Fruit fly (Drosophila melanogaster) whole organism: ENCODE results near the gene CG14220.

Source experiments
- CG8478 ChIP-seq: fragments of >200 bp; optimal IDR thresholded peaks from 2 replicates; lab custom pipeline; 2018; ENCODE audit warnings: inconsistent platforms
- Dll ChIP-seq: fragments of >200 bp; optimal IDR thresholded peaks from 2 replicates; lab custom pipeline; 2017
- EcR ChIP-seq, 2 experiments: fragments of >200 bp; optimal IDR thresholded peaks; 2 replicates each; lab custom pipeline; 2017; ENCODE audit warnings: missing biosample characterization in 2 of 2, missing genetic modification characterization in 2 of 2, missing genetic modification reagents in 2 of 2
- pan ChIP-seq: fragments of >200 bp; optimal IDR thresholded peaks from 2 replicates; lab custom pipeline; 2017
- psq ChIP-seq: fragments of >200 bp; optimal IDR thresholded peaks from 2 replicates; lab custom pipeline; 2017
- usp ChIP-seq: fragments of >200 bp; optimal IDR thresholded peaks from 2 replicates; lab custom pipeline; 2017; ENCODE audit warnings: missing biosample characterization, missing genetic modification characterization, mixed read lengths

CG14220 gene

DNA sequence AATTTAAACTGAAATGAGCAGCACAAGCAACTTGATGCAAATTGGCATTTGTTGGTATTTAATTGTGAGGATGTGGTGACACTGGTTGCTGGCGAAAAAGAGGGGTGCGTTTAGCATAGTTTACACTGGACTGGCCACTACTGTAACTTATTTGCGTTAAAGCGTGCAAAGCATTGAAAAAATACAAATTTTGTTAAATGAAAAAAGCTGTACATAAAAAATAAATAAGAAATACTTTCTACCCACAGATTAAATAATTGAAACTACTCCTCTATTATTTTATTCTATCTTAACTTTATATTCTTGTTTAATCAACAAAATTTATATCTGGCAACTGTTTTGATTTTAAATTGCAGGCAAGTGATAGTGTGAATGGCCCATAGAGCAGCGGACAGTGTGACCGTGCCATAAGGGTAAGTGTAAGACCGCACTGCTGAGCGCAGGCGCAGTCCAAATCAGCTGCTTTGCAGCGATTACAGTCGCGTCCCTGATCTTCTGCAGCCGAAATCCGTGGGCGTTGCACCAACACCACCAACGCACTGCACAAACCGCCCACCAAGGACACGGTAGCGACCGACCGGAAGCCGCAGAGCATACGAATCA is 35.8 kb downstream of the CG14220 start, which contains the start of the genes Grip84 and car:
Gene Grip84, minus strand, starts transcription at position 51 of the 603 bp plus-strand sequence.
Gene car, plus strand, starts transcription at position 306 of the 603 bp plus-strand sequence.
- TF ChIP-seq usp (GFP tag; lab: Kevin White, UChicago) (no peak), psq (lab: Kevin White, UChicago) (no peak), CG8478 (lab: Kevin White, UChicago) (no peak), pan (no peak), Dll (lab: Kevin White, UChicago) (no peak), EcR (GFP tag; optimal IDR thresholded peaks at IDR 0.05; lab: Kevin White, UChicago) (no peak)
